Worm (Caenorhabditis elegans) whole organism, early embryonic: Measurements from ENCODE around the gene nex-1.

Experiments
- B0310.2 ChIP-seq: sonication (generic microtip); optimal IDR thresholded peaks from 2 replicates; lab custom pipeline; 2016; ENCODE audit warnings: mild to moderate bottlenecking, missing genetic modification characterization, missing compliant biosample characterization
- F13C5.2 ChIP-seq: sonication (generic microtip); optimal IDR thresholded peaks from 2 replicates; lab custom pipeline; 2017; ENCODE audit warnings: mild to moderate bottlenecking, missing genetic modification characterization, inconsistent platforms, missing compliant biosample characterization
- aly-1 ChIP-seq: sonication (generic microtip); optimal IDR thresholded peaks from 2 replicates; lab custom pipeline; 2016; ENCODE audit warnings: missing genetic modification characterization, missing compliant biosample characterization
- ama-1 ChIP-seq: fragments of 150-350 bp; optimal IDR thresholded peaks from 2 replicates; lab custom pipeline; 2014
- ceh-13 ChIP-seq: fragments of 200-800 bp; sonication (Bioruptor generic); optimal IDR thresholded peaks from 2 replicates; lab custom pipeline; 2018; ENCODE audit warnings: mild to moderate bottlenecking, missing genetic modification characterization, missing compliant biosample characterization
- ceh-36 ChIP-seq: sonication (generic microtip); optimal IDR thresholded peaks from 2 replicates; lab custom pipeline; 2016; ENCODE audit warnings: missing genetic modification characterization, inconsistent platforms, missing compliant biosample characterization
- ets-7 ChIP-seq: sonication (generic microtip); optimal IDR thresholded peaks from 2 replicates; lab custom pipeline; 2016; ENCODE audit warnings: missing genotype, missing genetic modification characterization, missing compliant biosample characterization
- flt-1 ChIP-seq: fragments of 200-800 bp; sonication (Bioruptor generic); IDR thresholded peaks from 2 replicates; pipeline ENCODE4 v1.3.6; 2022; ENCODE audit warnings: missing genetic modification characterization, missing compliant biosample characterization
- hmbx-1 ChIP-seq: sonication (generic microtip); optimal IDR thresholded peaks from 2 replicates; lab custom pipeline; 2016; ENCODE audit warnings: mild to moderate bottlenecking, missing genetic modification characterization, missing compliant biosample characterization
- hmg-4 ChIP-seq: fragments of 200-800 bp; sonication (Bioruptor generic); optimal IDR thresholded peaks from 2 replicates; lab custom pipeline; 2018; ENCODE audit warnings: mild to moderate bottlenecking, missing genetic modification characterization, missing compliant biosample characterization
- hnd-1 ChIP-seq: sonication (generic microtip); optimal IDR thresholded peaks from 2 replicates; lab custom pipeline; 2016; ENCODE audit warnings: missing genetic modification characterization, missing compliant biosample characterization
- pes-1 ChIP-seq: fragments of 200-800 bp; sonication (Bioruptor generic); IDR thresholded peaks from 2 replicates; pipeline ENCODE4 v1.3.6; 2022; ENCODE audit warnings: missing genetic modification reagents, missing genetic modification characterization, missing compliant biosample characterization
- scrt-1 ChIP-seq: fragments of 200-800 bp; sonication (Bioruptor generic); IDR thresholded peaks from 2 replicates; pipeline ENCODE4 v1.3.6; 2022; ENCODE audit warnings: missing genetic modification characterization, missing compliant biosample characterization
- sea-1 ChIP-seq: fragments of 200-800 bp; sonication (Bioruptor generic); conservative IDR thresholded peaks from 2 replicates; pipeline ENCODE4 v1.3.6; 2022; ENCODE audit warnings: missing genetic modification characterization, missing compliant biosample characterization
- tbx-11 ChIP-seq: fragments of 200-800 bp; sonication (Bioruptor generic); IDR thresholded peaks from 2 replicates; pipeline ENCODE4 v1.3.6; 2022; ENCODE audit warnings: missing genetic modification characterization, missing compliant biosample characterization
- tbx-37 ChIP-seq: fragments of 200-800 bp; sonication (Bioruptor generic); conservative IDR thresholded peaks from 2 replicates; pipeline ENCODE4 v1.3.6; 2022; ENCODE audit warnings: missing genetic modification reagents, missing genetic modification characterization, missing compliant biosample characterization
- tra-4 ChIP-seq: sonication (generic microtip); optimal IDR thresholded peaks from 2 replicates; lab custom pipeline; 2017; ENCODE audit warnings: missing genetic modification characterization, missing compliant biosample characterization

Gene nex-1

ce11 chrIII:5218687-5219086 is 6.7 kb upstream of the nex-1 start, which contains the start of gene ZC155.2:
TSS of gene ZC155.2 (plus strand) at chrIII:5218987.
- TF ChIP-seq tbx-37 (no peak), B0310.2 (tag; lab: Kevin White, UChicago) (no peak), hmbx-1 (tag; lab: Kevin White, UChicago) (no peak), ceh-13 (GFP tag; lab: Kevin White, UChicago) (no peak), hnd-1 (tag; lab: Kevin White, UChicago) (no peak), flt-1 (GFP tag; lab: Robert Waterston, UW) (no peak), aly-1 (tag; lab: Kevin White, UChicago) (no peak), ets-7 (tag; lab: Kevin White, UChicago) (no peak), pes-1 (GFP tag; lab: Robert Waterston, UW) (no peak), ama-1 (lab: Kevin White, UChicago) (no peak), scrt-1 (GFP tag; lab: Robert Waterston, UW) (no peak), tra-4 (tag; lab: Kevin White, UChicago) (no peak), F13C5.2 (no peak), tbx-11 (GFP tag; lab: Robert Waterston, UW) (no peak), ceh-36 (tag; lab: Kevin White, UChicago) (no peak), sea-1 (no peak), hmg-4 (GFP tag; lab: Kevin White, UChicago) (no peak)

ce11 chrIII:5221820-5222219 is 3.6 kb upstream of the nex-1 start:
- TF ChIP-seq ets-7 (tag; lab: Kevin White, UChicago), result no peak
- TF ChIP-seq sea-1, result no peak
- TF ChIP-seq F13C5.2, result no peak
- TF ChIP-seq aly-1 (tag; lab: Kevin White, UChicago), result no peak
- TF ChIP-seq ceh-36 (tag; lab: Kevin White, UChicago), result no peak
- TF ChIP-seq ama-1 (lab: Kevin White, UChicago), result no peak
- no peak for TF ChIP-seq ceh-13 (GFP tag; lab: Kevin White, UChicago)
- no peak for TF ChIP-seq pes-1 (GFP tag; lab: Robert Waterston, UW)
- TF ChIP-seq flt-1 (GFP tag; lab: Robert Waterston, UW), result no peak

ce11 chrIII:5222777-5223176 is 2.6 kb upstream of the nex-1 start:
- no peak for TF ChIP-seq tra-4 (tag; lab: Kevin White, UChicago)
- no peak for TF ChIP-seq flt-1 (GFP tag; lab: Robert Waterston, UW)
- TF ChIP-seq scrt-1 (GFP tag; lab: Robert Waterston, UW), result no peak
- TF ChIP-seq hmg-4 (GFP tag; lab: Kevin White, UChicago), result no peak
- TF ChIP-seq tbx-37, result no peak
- no peak for TF ChIP-seq pes-1 (GFP tag; lab: Robert Waterston, UW)
- TF ChIP-seq B0310.2 (tag; lab: Kevin White, UChicago), result no peak
- TF ChIP-seq sea-1, result no peak
- no peak for TF ChIP-seq ets-7 (tag; lab: Kevin White, UChicago)

ce11 chrIII:5224908-5225307 is 513 bp upstream of the nex-1 start:
- TF ChIP-seq sea-1 (no peak), ama-1 (lab: Kevin White, UChicago) (no peak), tra-4 (tag; lab: Kevin White, UChicago) (no peak), scrt-1 (GFP tag; lab: Robert Waterston, UW) (no peak), ceh-36 (tag; lab: Kevin White, UChicago) (no peak), hmg-4 (GFP tag; lab: Kevin White, UChicago) (no peak), aly-1 (tag; lab: Kevin White, UChicago) (no peak)

- TF ChIP-seq hnd-1 (tag; lab: Kevin White, UChicago) (no peak), tbx-11 (GFP tag; lab: Robert Waterston, UW) (no peak), tra-4 (tag; lab: Kevin White, UChicago) (no peak), scrt-1 (GFP tag; lab: Robert Waterston, UW) (no peak), ceh-13 (GFP tag; lab: Kevin White, UChicago) (no peak), hmbx-1 (tag; lab: Kevin White, UChicago) (no peak), ets-7 (tag; lab: Kevin White, UChicago) (no peak), B0310.2 (tag; lab: Kevin White, UChicago) (no peak), hmg-4 (GFP tag; lab: Kevin White, UChicago) (peak; percentile 14), ama-1 (lab: Kevin White, UChicago) (no peak), ceh-36 (tag; lab: Kevin White, UChicago) (no peak), F13C5.2 (peak; percentile 75), sea-1 (no peak), pes-1 (GFP tag; lab: Robert Waterston, UW) (peak; percentile 51; the same call in 1 of the 2 replicates), aly-1 (tag; lab: Kevin White, UChicago) (no peak)
Observed at ce11 chrIII:5227831-5228467, 2.5 kb downstream of the nex-1 start, which contains the start of the genes C34E10.12, C34E10.10 and atp-2. TSS of gene C34E10.12 (minus strand) at chrIII:5227881. TSS of gene C34E10.10 (minus strand) at chrIII:5227884. TSS of gene atp-2 (plus strand) at chrIII:5228417.

ce11 chrIII:5228839-5229238 is 3.4 kb downstream of the nex-1 start:
- TF ChIP-seq F13C5.2 (no peak), hmbx-1 (tag; lab: Kevin White, UChicago) (no peak), hmg-4 (GFP tag; lab: Kevin White, UChicago) (no peak), sea-1 (no peak), pes-1 (GFP tag; lab: Robert Waterston, UW) (no peak), tbx-11 (GFP tag; lab: Robert Waterston, UW) (no peak), tbx-37 (no peak), scrt-1 (GFP tag; lab: Robert Waterston, UW) (no peak), ceh-36 (tag; lab: Kevin White, UChicago) (no peak), hnd-1 (tag; lab: Kevin White, UChicago) (no peak), ama-1 (lab: Kevin White, UChicago) (no peak), ceh-13 (GFP tag; lab: Kevin White, UChicago) (no peak), ets-7 (tag; lab: Kevin White, UChicago) (no peak)
